Fruit fly (Drosophila melanogaster): ENCODE results near the gene CG32982.

DNA sequence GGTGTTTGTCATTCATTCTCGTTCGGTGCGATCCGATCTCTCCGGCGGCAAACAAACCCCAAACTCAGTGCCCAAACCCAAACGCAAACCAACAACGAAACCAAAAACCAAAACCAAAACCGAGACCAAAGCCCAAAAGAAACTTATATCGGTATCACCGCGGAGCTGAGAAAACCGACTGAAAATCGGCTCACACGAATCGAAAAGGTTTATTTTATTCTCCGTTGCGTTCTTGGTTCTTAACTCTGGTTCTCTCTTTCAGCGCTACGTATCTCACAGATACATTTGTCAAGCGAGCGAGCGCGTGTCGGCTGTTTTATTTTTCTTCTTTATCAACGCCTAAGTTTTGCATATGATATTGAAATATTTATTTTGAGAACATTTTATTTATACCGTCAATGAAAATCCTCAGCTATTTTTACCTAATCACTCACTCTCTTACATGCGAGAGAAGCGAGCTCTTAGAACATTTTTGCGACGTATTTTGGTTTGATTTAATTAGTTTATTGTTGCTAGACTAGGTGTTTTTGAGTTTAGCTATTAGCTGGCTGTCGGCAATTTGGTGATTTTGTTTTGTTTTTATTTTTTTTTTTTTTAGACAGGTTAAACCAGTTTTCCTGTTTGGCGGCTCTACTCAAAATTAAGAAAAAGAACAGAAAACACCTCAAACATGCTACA is 53.0 kb downstream of the CG32982 start:
- TF ChIP-seq CG12605 (GFP tag; IDR thresholded peaks at IDR 0.05) (no peak), fd96Ca (GFP tag; IDR thresholded peaks at IDR 0.05) (no peak), Snoo (tag; optimal IDR thresholded peaks at IDR 0.05) (no peak), rn (GFP tag; IDR thresholded peaks at IDR 0.05) (no peak), CG9948 (tag; optimal IDR thresholded peaks at IDR 0.05) (no peak), CG32121 (GFP tag; IDR thresholded peaks at IDR 0.05) (no peak), Pif1A (GFP tag; optimal IDR thresholded peaks at IDR 0.05) (no peak)
